Fruit fly (Drosophila melanogaster): ENCODE measurements around the gene CG4281.

The CG4281 gene

dm6 chrX:2087501-2087900 is 22.6 kb upstream of the CG4281 start (continued):
- peak; percentile 49 for TF ChIP-seq ssp (GFP tag; IDR thresholded peaks at IDR 0.05)
- TF ChIP-seq chinmo (GFP tag; IDR thresholded peaks at IDR 0.05; ENCODE audit: partially characterized antibody), result 0 out of 4 replicates have a peak, but pooled peaks have one; percentile 19
- peak; percentile 35 for TF ChIP-seq Dek (tag; optimal IDR thresholded peaks at IDR 0.05)
- TF ChIP-seq pum (GFP tag; optimal IDR thresholded peaks at IDR 0.05), result peak; percentile 36
- TF ChIP-seq CG5180 (GFP tag; optimal IDR thresholded peaks at IDR 0.05), result peak; percentile 12
- peak; percentile 57 for TF ChIP-seq CG8924 (tag; optimal IDR thresholded peaks at IDR 0.05)
- no peak for TF ChIP-seq HLH4C (GFP tag; IDR thresholded peaks at IDR 0.05; ENCODE audit: partially characterized antibody)
- peak; percentile 81 for TF ChIP-seq chm (GFP tag; IDR thresholded peaks at IDR 0.05)
- TF ChIP-seq CG30020 (tag; optimal IDR thresholded peaks at IDR 0.05), result no peak
- peak; percentile 54 for TF ChIP-seq PHDP (tag; optimal IDR thresholded peaks at IDR 0.05)
- TF ChIP-seq CG33213 (GFP tag; optimal IDR thresholded peaks at IDR 0.05), result peak; percentile 28
- peak; percentile 56 for TF ChIP-seq D19A (tag; optimal IDR thresholded peaks at IDR 0.05)
- peak; percentile 52 for TF ChIP-seq dm (GFP tag; optimal IDR thresholded peaks at IDR 0.05)
- peak; percentile 18 for TF ChIP-seq Fer3 (tag; optimal IDR thresholded peaks at IDR 0.05)
- TF ChIP-seq zen (tag; optimal IDR thresholded peaks at IDR 0.05), result no peak
- TF ChIP-seq Mes4 (GFP tag; optimal IDR thresholded peaks at IDR 0.05), result peak; percentile 64
- peak; percentile 18 for TF ChIP-seq Bteb2 (GFP tag; optimal IDR thresholded peaks at IDR 0.05)
- TF ChIP-seq usp (GFP tag; optimal IDR thresholded peaks at IDR 0.05), result no peak
- no peak for TF ChIP-seq Hand (GFP tag; optimal IDR thresholded peaks at IDR 0.05)
- TF ChIP-seq CG8765 (GFP tag; IDR thresholded peaks at IDR 0.05), result no peak
- TF ChIP-seq chif (GFP tag; optimal IDR thresholded peaks at IDR 0.05), result peak; percentile 42 to 46
- peak in 1 of 2 experiments; percentile 77 for TF ChIP-seq Hr78 (GFP tag; optimal IDR thresholded peaks at IDR 0.05)
- TF ChIP-seq Mrtf (GFP tag; IDR thresholded peaks at IDR 0.05), result peak; percentile 44; the same call in 2 of the 3 replicates
- TF ChIP-seq CG11696 (GFP tag; IDR thresholded peaks at IDR 0.05), result peak; percentile 87
- no peak for TF ChIP-seq eve (GFP tag; optimal IDR thresholded peaks at IDR 0.05)
- peak; percentile 82 for TF ChIP-seq sens (GFP tag)
- peak; percentile 24 to 70 for TF ChIP-seq dpn (GFP tag; optimal IDR thresholded peaks at IDR 0.05)
- no peak for TF ChIP-seq CG4282 (GFP tag; optimal IDR thresholded peaks at IDR 0.05)
- peak; percentile 60 for TF ChIP-seq Xbp1 (GFP tag; optimal IDR thresholded peaks at IDR 0.05)
- TF ChIP-seq Six4 (GFP tag; optimal IDR thresholded peaks at IDR 0.05), result peak; percentile 28
- TF ChIP-seq Sox100B (GFP tag; optimal IDR thresholded peaks at IDR 0.05), result peak; percentile 49
- peak; percentile 47 for TF ChIP-seq CG13424 (tag; optimal IDR thresholded peaks at IDR 0.05)
- no peak for TF ChIP-seq CG4730 (GFP tag; IDR thresholded peaks at IDR 0.05)
- TF ChIP-seq ranshi (GFP tag; IDR thresholded peaks at IDR 0.05), result peak; percentile 57
- no peak for TF ChIP-seq CG2202 (tag; optimal IDR thresholded peaks at IDR 0.05)
- peak; percentile 8 for TF ChIP-seq twi (tag; optimal IDR thresholded peaks at IDR 0.05)
- TF ChIP-seq unpg (GFP tag; optimal IDR thresholded peaks at IDR 0.05), result peak; percentile 60
- TF ChIP-seq ap (GFP tag; IDR thresholded peaks at IDR 0.05), result peak; percentile 62
- peak; percentile 26 for TF ChIP-seq CG8944 (GFP tag; optimal IDR thresholded peaks at IDR 0.05)
- peak; percentile 13 for TF ChIP-seq run (tag; optimal IDR thresholded peaks at IDR 0.05)
- TF ChIP-seq tio (GFP tag; optimal IDR thresholded peaks at IDR 0.05), result no peak
- no peak for TF ChIP-seq Adf1 (GFP tag; IDR thresholded peaks at IDR 0.05)
- no peak for TF ChIP-seq stwl (tag; optimal IDR thresholded peaks at IDR 0.05)
- no peak for TF ChIP-seq emc (GFP tag; optimal IDR thresholded peaks at IDR 0.05)
- peak; percentile 71 for TF ChIP-seq CG6689 (GFP tag; IDR thresholded peaks at IDR 0.05)
- peak; percentile 62 for TF ChIP-seq dysf (GFP tag; IDR thresholded peaks at IDR 0.05)
- peak; percentile 55 for TF ChIP-seq ewg (GFP tag; optimal IDR thresholded peaks at IDR 0.05)
- TF ChIP-seq CG9609 (GFP tag; optimal IDR thresholded peaks at IDR 0.05), result peak; percentile 34
- no peak for TF ChIP-seq CG13775 (GFP tag; optimal IDR thresholded peaks at IDR 0.05)
- TF ChIP-seq crc (GFP tag; optimal IDR thresholded peaks at IDR 0.05), result no peak
- peak; percentile 79 for TF ChIP-seq row (GFP tag; IDR thresholded peaks at IDR 0.05)
- TF ChIP-seq Hr3 (GFP tag; optimal IDR thresholded peaks at IDR 0.05), result peak; percentile 57
